Worm (Caenorhabditis elegans) whole organism, mixed stage, embryonic: ENCODE data around the gene smex-2.

ENCODE experiments used
- M03D4.4 ChIP-seq: sonication (generic microtip); optimal IDR thresholded peaks from 2 replicates; lab custom pipeline; 2017; ENCODE audit warnings: mild to moderate bottlenecking, missing genetic modification characterization, missing compliant biosample characterization
- ceh-43 ChIP-seq: fragments of 200-800 bp; sonication (Bioruptor generic); optimal IDR thresholded peaks from 2 replicates; lab custom pipeline; 2018; ENCODE audit warnings: mild to moderate bottlenecking, missing genetic modification characterization, moderate library complexity, missing compliant biosample characterization
- cnd-1 ChIP-seq: fragments of 200-800 bp; sonication (Bioruptor generic); optimal IDR thresholded peaks from 2 replicates; lab custom pipeline; 2018; ENCODE audit warnings: mild to moderate bottlenecking, missing genetic modification characterization, missing compliant biosample characterization
- drap-1 ChIP-seq: fragments of 200-800 bp; sonication (Bioruptor generic); optimal IDR thresholded peaks from 3 replicates; lab custom pipeline; 2018; ENCODE audit warnings: mild to moderate bottlenecking, missing genetic modification characterization, missing compliant biosample characterization
- lsy-2 ChIP-seq: fragments of 150-350 bp; optimal IDR thresholded peaks from 2 replicates; lab custom pipeline; 2014; ENCODE audit warnings: missing biosample characterization, missing genetic modification characterization
- mab-5 ChIP-seq: fragments of 150-350 bp; optimal IDR thresholded peaks from 2 replicates; lab custom pipeline; 2014; ENCODE audit warnings: missing biosample characterization, missing genetic modification characterization
- nhr-12 ChIP-seq: fragments of 150-350 bp; optimal IDR thresholded peaks from 2 replicates; lab custom pipeline; 2014; ENCODE audit warnings: missing biosample characterization, missing genetic modification characterization
- nhr-2 ChIP-seq: fragments of 150-350 bp; optimal IDR thresholded peaks from 2 replicates; lab custom pipeline; 2014; ENCODE audit warnings: missing biosample characterization, missing genetic modification characterization
- nhr-237 ChIP-seq: fragments of 150-350 bp; optimal IDR thresholded peaks from 2 replicates; lab custom pipeline; 2014; ENCODE audit warnings: missing biosample characterization, missing genetic modification characterization
- nhr-28 ChIP-seq: fragments of 150-350 bp; optimal IDR thresholded peaks from 2 replicates; lab custom pipeline; 2014; ENCODE audit warnings: missing biosample characterization, missing genetic modification characterization
- nhr-76 ChIP-seq: sonication (generic microtip); optimal IDR thresholded peaks from 2 replicates; lab custom pipeline; 2017; ENCODE audit warnings: missing biosample characterization, missing genetic modification characterization
- pha-4 ChIP-seq: fragments of 150-350 bp; optimal IDR thresholded peaks from 2 replicates; lab custom pipeline; 2018; ENCODE audit warnings: missing biosample characterization, missing genetic modification reagents, missing genetic modification characterization
- snpc-4 ChIP-seq: fragments of 150-350 bp; optimal IDR thresholded peaks from 2 replicates; lab custom pipeline; 2014; ENCODE audit warnings: missing biosample characterization, missing genetic modification characterization
- sptf-1 ChIP-seq: sonication (generic microtip); optimal IDR thresholded peaks from 2 replicates; lab custom pipeline; 2017; ENCODE audit warnings: mild to moderate bottlenecking, missing genetic modification characterization, moderate library complexity, missing compliant biosample characterization

DNA sequence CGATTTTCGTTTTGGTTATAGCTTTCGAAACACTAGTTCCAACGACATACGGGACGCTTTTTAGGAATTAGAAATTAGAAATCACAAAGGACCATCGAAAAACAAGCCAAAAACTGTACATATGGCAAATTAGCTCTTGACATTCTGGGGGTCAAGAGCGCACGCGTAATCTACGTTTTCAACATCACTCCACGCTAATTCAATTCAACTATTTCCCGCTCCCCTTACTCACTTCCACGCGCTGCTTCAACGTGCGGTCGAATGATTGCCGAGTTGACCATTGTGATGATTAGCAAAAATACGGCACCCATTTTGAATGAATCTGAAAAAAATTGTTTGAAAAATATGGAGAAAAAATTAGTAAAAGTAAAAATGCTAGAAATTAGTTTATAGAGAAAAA is 6.3 kb upstream of the smex-2 start:
- TF ChIP-seq mab-5 (tag; lab: Kevin White, UChicago) (no peak), sptf-1 (tag; lab: Kevin White, UChicago) (no peak), M03D4.4 (tag; lab: Kevin White, UChicago) (no peak), ceh-43 (GFP tag; lab: Kevin White, UChicago) (no peak), cnd-1 (no peak), nhr-2 (tag; lab: Kevin White, UChicago) (no peak), nhr-237 (tag; lab: Kevin White, UChicago) (no peak), pha-4 (tag; lab: Kevin White, UChicago) (no peak), lsy-2 (tag; lab: Kevin White, UChicago) (no peak), nhr-12 (no peak), nhr-76 (tag; lab: Kevin White, UChicago) (no peak), snpc-4 (no peak), drap-1 (GFP tag; lab: Kevin White, UChicago) (no peak), nhr-28 (no peak)
